Worm (Caenorhabditis elegans) whole organism, L1 larva: ENCODE results near the gene M195.2.
A peak's percentile ranks its signal among the peaks of the same experiment; 100 is the strongest.

Experiments
- C04F5.9 ChIP-seq: sonication (generic microtip); optimal IDR thresholded peaks from 2 replicates; lab custom pipeline; 2016; ENCODE audit warnings: missing genetic modification characterization, missing compliant biosample characterization
- C16A3.4 ChIP-seq: fragments of 150-350 bp; optimal IDR thresholded peaks from 2 replicates; lab custom pipeline; 2014; ENCODE audit warnings: missing biosample characterization, missing genetic modification characterization
- aha-1 ChIP-seq: fragments of 150-350 bp; optimal IDR thresholded peaks from 2 replicates; lab custom pipeline; 2014; ENCODE audit warnings: missing biosample characterization, missing genetic modification characterization
- aly-2 ChIP-seq: fragments of 150-350 bp; optimal IDR thresholded peaks from 2 replicates; lab custom pipeline; 2014; ENCODE audit warnings: missing biosample characterization, missing genetic modification characterization
- blmp-1 ChIP-seq: fragments of 150-350 bp; optimal IDR thresholded peaks from 2 replicates; lab custom pipeline; 2014; ENCODE audit warnings: missing biosample characterization, missing genetic modification characterization
- ceh-82 ChIP-seq, 3 experiments: fragments of 150-350 bp in 1 of 3; sonication (generic microtip) in 2 of 3; optimal IDR thresholded peaks; 2 replicates each; lab custom pipeline; 2014 to 2017; ENCODE audit warnings: missing biosample characterization in 3 of 3, missing genetic modification characterization in 3 of 3
- ces-1 ChIP-seq: fragments of 150-350 bp; optimal IDR thresholded peaks from 2 replicates; lab custom pipeline; 2014; ENCODE audit warnings: missing biosample characterization, missing genetic modification reagents, missing genetic modification characterization
- dpl-1 ChIP-seq, 3 experiments: fragments of 150-350 bp in 2 of 3; sonication (generic microtip) in 1 of 3; optimal IDR thresholded peaks; 2 replicates each; lab custom pipeline; 2014 to 2017; ENCODE audit warnings: missing biosample characterization in 3 of 3, missing genetic modification characterization in 3 of 3, missing genetic modification reagents in 3 of 3
- efl-1 ChIP-seq, 4 experiments: fragments of 150-350 bp; optimal IDR thresholded peaks in 3 of 4; peaks in 1 of 4; 1 replicate in 1 of 4; 2 replicates in 3 of 4; lab custom pipeline; 2014; ENCODE audit warnings: missing biosample characterization in 2 of 4, missing genetic modification characterization in 2 of 4, missing genetic modification reagents in 2 of 4
- efl-3 ChIP-seq: fragments of 200-800 bp; sonication (Bioruptor generic); optimal IDR thresholded peaks from 2 replicates; lab custom pipeline; 2018; ENCODE audit warnings: mild to moderate bottlenecking, missing genetic modification characterization, missing compliant biosample characterization
- egl-13 ChIP-seq: sonication (generic microtip); optimal IDR thresholded peaks from 2 replicates; lab custom pipeline; 2016; ENCODE audit warnings: missing genotype, missing genetic modification reagents, missing genetic modification characterization, missing compliant biosample characterization
- egl-27 ChIP-seq, 2 experiments: fragments of 150-350 bp in 1 of 2; sonication (generic microtip); optimal IDR thresholded peaks; 3 replicates each; lab custom pipeline; 2017 to 2018; ENCODE audit warnings: missing biosample characterization in 2 of 2, missing genetic modification characterization in 2 of 2, missing genetic modification reagents in 2 of 2
- fkh-10 ChIP-seq: sonication (generic microtip); optimal IDR thresholded peaks from 2 replicates; lab custom pipeline; 2017; ENCODE audit warnings: missing biosample characterization, missing genetic modification reagents, missing genetic modification characterization
- grh-1 ChIP-seq: fragments of 200-800 bp; sonication (Bioruptor generic); IDR thresholded peaks from 2 replicates; pipeline ENCODE4 v1.3.6; 2022; ENCODE audit warnings: missing genetic modification reagents, missing genetic modification characterization, missing compliant biosample characterization
- hpl-2 ChIP-seq: fragments of 150-350 bp; optimal IDR thresholded peaks from 2 replicates; lab custom pipeline; 2014; ENCODE audit warnings: missing biosample characterization, missing genetic modification reagents, missing genetic modification characterization
- irx-1 ChIP-seq: sonication (generic microtip); optimal IDR thresholded peaks from 2 replicates; lab custom pipeline; 2016; ENCODE audit warnings: missing genetic modification characterization, missing compliant biosample characterization
- isw-1 ChIP-seq: fragments of 200-800 bp; sonication (Bioruptor generic); IDR thresholded peaks from 2 replicates; pipeline ENCODE4 v1.3.6; 2022; ENCODE audit warnings: missing genetic modification characterization, missing compliant biosample characterization
- jun-1 ChIP-seq: fragments of 150-350 bp; optimal IDR thresholded peaks from 2 replicates; lab custom pipeline; 2014; ENCODE audit warnings: missing biosample characterization, missing genetic modification reagents, missing genetic modification characterization
- lin-14 ChIP-seq: fragments of 200-800 bp; sonication (Bioruptor generic); optimal IDR thresholded peaks from 2 replicates; lab custom pipeline; 2018; ENCODE audit warnings: mild to moderate bottlenecking, missing genetic modification characterization, moderate library complexity, missing compliant biosample characterization
- lsy-2 ChIP-seq, 2 experiments: fragments of 150-350 bp; optimal IDR thresholded peaks; 2 replicates each; lab custom pipeline; 2014; ENCODE audit warnings: missing biosample characterization in 2 of 2, missing genetic modification characterization in 2 of 2
- mdl-1 ChIP-seq, 2 experiments: fragments of 150-350 bp; optimal IDR thresholded peaks; 2 replicates each; lab custom pipeline; 2014 to 2017; ENCODE audit warnings: missing biosample characterization in 2 of 2, missing genetic modification characterization in 2 of 2, inconsistent platforms in 1 of 2
- mef-2 ChIP-seq: fragments of 150-350 bp; optimal IDR thresholded peaks from 2 replicates; lab custom pipeline; 2014; ENCODE audit warnings: missing biosample characterization, missing genetic modification characterization
- nhr-12 ChIP-seq: sonication (generic microtip); optimal IDR thresholded peaks from 2 replicates; lab custom pipeline; 2017; ENCODE audit warnings: missing biosample characterization, missing genetic modification characterization
- nhr-19 ChIP-seq: fragments of 200-800 bp; sonication (Bioruptor generic); conservative IDR thresholded peaks from 2 replicates; pipeline ENCODE4 v1.3.6; 2022; ENCODE audit warnings: missing genetic modification characterization, missing compliant biosample characterization
- nhr-20 ChIP-seq: sonication (generic microtip); optimal IDR thresholded peaks from 2 replicates; lab custom pipeline; 2016; ENCODE audit warnings: mild to moderate bottlenecking, missing genetic modification characterization, missing compliant biosample characterization
- nhr-237 ChIP-seq: fragments of 150-350 bp; optimal IDR thresholded peaks from 2 replicates; lab custom pipeline; 2014; ENCODE audit warnings: missing biosample characterization, missing genetic modification characterization
- nhr-71 ChIP-seq: sonication (generic microtip); optimal IDR thresholded peaks from 2 replicates; lab custom pipeline; 2016; ENCODE audit warnings: mild to moderate bottlenecking, missing genetic modification characterization, moderate library complexity, missing compliant biosample characterization
- nhr-76 ChIP-seq: sonication (generic microtip); optimal IDR thresholded peaks from 2 replicates; lab custom pipeline; 2017; ENCODE audit warnings: missing biosample characterization, missing genetic modification characterization
- nhr-77 ChIP-seq: fragments of 150-350 bp; optimal IDR thresholded peaks from 2 replicates; lab custom pipeline; 2014; ENCODE audit warnings: missing biosample characterization, missing genetic modification characterization
- nhr-84 ChIP-seq: sonication (generic microtip); optimal IDR thresholded peaks from 2 replicates; lab custom pipeline; 2017; ENCODE audit warnings: missing biosample characterization, missing genetic modification characterization
- snpc-4 ChIP-seq: fragments of 150-350 bp; optimal IDR thresholded peaks from 2 replicates; lab custom pipeline; 2014; ENCODE audit warnings: missing biosample characterization, missing genetic modification characterization
- sup-37 ChIP-seq: fragments of 200-800 bp; sonication (Bioruptor generic); optimal IDR thresholded peaks from 2 replicates; lab custom pipeline; 2018; ENCODE audit warnings: mild to moderate bottlenecking, missing genetic modification characterization, missing compliant biosample characterization
- unc-98 ChIP-seq: fragments of 200-800 bp; sonication (Bioruptor generic); IDR thresholded peaks from 2 replicates; pipeline ENCODE4 v1.3.6; 2022; ENCODE audit warnings: missing genetic modification characterization, missing compliant biosample characterization
- vab-15 ChIP-seq: sonication (generic microtip); optimal IDR thresholded peaks from 2 replicates; lab custom pipeline; 2017; ENCODE audit warnings: missing genotype, mild to moderate bottlenecking, missing genetic modification characterization, missing compliant biosample characterization
- xbp-1 ChIP-seq: sonication (generic microtip); optimal IDR thresholded peaks from 2 replicates; lab custom pipeline; 2016; ENCODE audit warnings: missing genetic modification characterization, missing compliant biosample characterization
- zip-4 ChIP-seq: fragments of 200-800 bp; sonication (Bioruptor generic); optimal IDR thresholded peaks from 2 replicates; lab custom pipeline; 2018; ENCODE audit warnings: mild to moderate bottlenecking, missing genetic modification characterization, moderate library complexity, missing compliant biosample characterization
- ztf-11 ChIP-seq, 2 experiments: sonication (generic microtip); optimal IDR thresholded peaks; 2 replicates each; lab custom pipeline; 2016 to 2017; ENCODE audit warnings: missing genetic modification characterization in 2 of 2, missing biosample characterization in 1 of 2, missing compliant biosample characterization in 1 of 2
- ztf-4 ChIP-seq: fragments of 150-350 bp; optimal IDR thresholded peaks from 2 replicates; lab custom pipeline; 2014; ENCODE audit warnings: missing biosample characterization, missing genetic modification characterization

The M195.2 gene

DNA sequence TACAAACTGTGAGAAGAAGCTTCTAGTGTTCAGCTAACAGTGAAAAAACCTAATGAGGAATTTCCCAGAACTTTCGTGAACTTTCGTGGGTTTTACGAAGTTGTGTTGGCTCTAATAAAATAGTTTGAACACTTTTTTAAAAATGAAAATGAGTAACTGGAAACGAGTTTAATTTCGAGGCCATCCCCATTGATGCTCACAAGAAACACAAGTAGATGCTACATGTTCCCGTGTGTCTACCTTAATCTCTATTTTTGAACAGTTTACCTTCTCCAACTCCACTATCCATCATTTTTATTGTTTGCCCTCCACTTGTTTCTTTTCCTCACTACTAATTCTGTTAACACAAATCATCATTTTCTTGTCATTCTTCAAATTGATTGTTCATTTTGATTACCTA, 26.9 kb upstream of the M195.2 start, which contains the start of gene C26D10.7:
Gene C26D10.7, plus strand, starts transcription at position 301 of the 400 bp plus-strand sequence.
- no peak for TF ChIP-seq unc-98 (GFP tag; lab: Robert Waterston, UW)
- TF ChIP-seq ztf-4 (tag; lab: Kevin White, UChicago) = no peak
- TF ChIP-seq ztf-11 (tag; optimal IDR thresholded peaks at IDR 0.05; lab: Kevin White, UChicago) = no peak
- no peak for TF ChIP-seq nhr-237 (tag; lab: Kevin White, UChicago)
- TF ChIP-seq nhr-76 (tag; lab: Kevin White, UChicago) = no peak
- TF ChIP-seq lin-14 = no peak
- no peak for TF ChIP-seq irx-1 (tag; lab: Kevin White, UChicago)
- TF ChIP-seq dpl-1 (GFP tag; optimal IDR thresholded peaks at IDR 0.05; lab: Kevin White, UChicago) = no peak
- TF ChIP-seq efl-1 (optimal IDR thresholded peaks at IDR 0.05; lab: Kevin White, UChicago) = no peak
- no peak for TF ChIP-seq efl-1 (GFP tag; optimal IDR thresholded peaks at IDR 0.05 in 1 of 2; lab: Kevin White, UChicago)
- no peak for TF ChIP-seq lsy-2 (tag; optimal IDR thresholded peaks at IDR 0.05; lab: Kevin White, UChicago)
- no peak for TF ChIP-seq hpl-2
- no peak for TF ChIP-seq nhr-12 (tag; lab: Kevin White, UChicago)
- no peak for TF ChIP-seq grh-1 (GFP tag; lab: Robert Waterston, UW)

DNA sequence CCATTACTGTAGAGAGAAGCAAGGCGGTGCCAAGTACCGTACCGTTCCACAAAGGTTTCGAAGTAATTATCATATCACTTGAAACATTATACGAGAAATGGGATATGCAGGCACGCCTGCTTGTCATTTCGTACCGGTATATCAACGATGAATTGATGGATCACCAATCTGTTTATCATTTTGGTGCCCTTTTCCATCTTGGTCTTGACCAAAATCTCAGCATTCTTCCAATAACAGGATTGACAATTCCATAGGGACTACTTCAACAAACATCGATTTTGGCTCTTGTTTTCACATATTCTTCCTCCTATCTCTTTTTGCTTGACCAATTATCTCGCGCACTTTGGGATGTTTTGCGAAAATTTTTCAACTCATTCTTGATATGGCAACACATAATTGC, 21.4 kb upstream of the M195.2 start:
- no peak for TF ChIP-seq ces-1 (GFP tag; lab: Kevin White, UChicago)

DNA sequence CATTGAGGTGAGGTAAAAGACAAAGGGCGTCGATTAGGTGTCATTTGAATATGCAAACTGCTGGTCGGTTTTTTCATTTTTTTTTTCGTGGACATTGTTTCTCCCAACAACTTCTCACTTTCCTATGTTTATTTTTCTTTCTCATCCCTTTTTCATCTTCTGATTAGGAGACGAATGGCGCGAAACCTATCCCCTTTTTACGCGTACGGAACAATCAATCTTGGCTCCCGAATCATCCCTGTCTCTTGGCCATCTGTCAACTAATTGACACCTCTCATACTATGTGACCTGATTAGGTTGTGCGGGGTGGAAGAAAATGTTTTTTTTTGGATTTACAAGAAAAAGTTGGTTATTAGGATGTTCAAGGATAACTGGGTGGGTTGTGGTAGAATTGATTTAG, 15.8 kb upstream of the M195.2 start:
- TF ChIP-seq nhr-20 (tag; lab: Kevin White, UChicago) = no peak
- no peak for TF ChIP-seq zip-4 (GFP tag; lab: Kevin White, UChicago)
- no peak for TF ChIP-seq nhr-71 (tag; lab: Kevin White, UChicago)
- no peak for TF ChIP-seq snpc-4 (tag; lab: Kevin White, UChicago)
- no peak for TF ChIP-seq mdl-1 (tag; optimal IDR thresholded peaks at IDR 0.05; lab: Kevin White, UChicago)
- TF ChIP-seq blmp-1 (tag; lab: Kevin White, UChicago) = peak; percentile 75
- TF ChIP-seq, all 84 proteins: peak for 1

DNA sequence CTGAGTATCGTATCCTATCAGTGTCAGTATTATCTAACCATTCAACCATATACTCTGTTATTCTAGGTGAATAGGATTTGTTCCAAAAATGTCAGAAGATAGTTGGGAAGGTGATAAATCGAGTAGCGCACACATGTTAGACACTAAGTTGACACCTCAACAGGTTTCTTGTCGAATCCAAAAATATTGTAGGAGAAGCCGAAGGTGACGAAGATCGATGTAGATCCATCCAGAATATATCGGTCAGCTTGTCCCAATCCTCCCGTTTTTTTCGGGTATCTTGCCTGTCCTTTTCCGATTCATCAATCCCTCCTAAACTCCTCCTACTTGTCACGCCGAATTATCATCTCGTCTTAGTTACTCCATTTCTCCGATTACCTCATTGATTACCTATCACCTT, 14.9 kb upstream of the M195.2 start:
- TF ChIP-seq blmp-1 (tag; lab: Kevin White, UChicago) = peak; percentile 37
- no peak for TF ChIP-seq efl-1 (optimal IDR thresholded peaks at IDR 0.05; lab: Kevin White, UChicago)
- peak in 1 of 2 experiments; percentile 30 for TF ChIP-seq efl-1 (GFP tag; optimal IDR thresholded peaks at IDR 0.05 in 1 of 2; lab: Kevin White, UChicago)
- TF ChIP-seq aha-1 (tag; lab: Kevin White, UChicago) = no peak
- TF ChIP-seq grh-1 (GFP tag; lab: Robert Waterston, UW) = no peak
- TF ChIP-seq ceh-82 (tag; optimal IDR thresholded peaks at IDR 0.05; lab: Kevin White, UChicago) = no peak
- TF ChIP-seq jun-1 (tag; lab: Kevin White, UChicago) = no peak
- no peak for TF ChIP-seq C04F5.9 (tag; lab: Kevin White, UChicago)
- no peak for TF ChIP-seq egl-13

DNA sequence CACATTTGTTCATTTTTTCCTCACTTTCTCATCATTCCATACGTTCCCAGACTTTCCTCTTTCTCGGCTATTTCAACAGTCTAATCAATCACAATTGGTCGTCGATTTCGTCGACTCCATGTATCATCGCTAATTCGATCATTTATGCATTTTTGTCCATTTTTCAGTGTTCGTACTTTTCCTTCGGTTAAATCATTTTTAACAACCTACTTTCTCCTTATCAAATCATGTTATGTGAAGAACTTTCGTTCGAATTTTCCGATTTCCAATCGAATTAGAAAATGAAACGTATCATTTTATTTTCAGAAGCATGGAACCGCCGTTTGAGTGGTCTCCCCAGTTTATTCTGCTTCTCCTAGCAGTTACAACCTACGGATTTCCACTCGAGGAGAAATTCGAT, 14.2 kb upstream of the M195.2 start, which contains the start of gene eff-1:
Gene eff-1, plus strand, starts transcription at position 301 of the 400 bp plus-strand sequence.
- TF ChIP-seq efl-1 (optimal IDR thresholded peaks at IDR 0.05; lab: Kevin White, UChicago) (no peak), efl-1 (GFP tag; optimal IDR thresholded peaks at IDR 0.05 in 1 of 2; lab: Kevin White, UChicago) (peak in 1 of 2 experiments; percentile 50), xbp-1 (no peak)

DNA sequence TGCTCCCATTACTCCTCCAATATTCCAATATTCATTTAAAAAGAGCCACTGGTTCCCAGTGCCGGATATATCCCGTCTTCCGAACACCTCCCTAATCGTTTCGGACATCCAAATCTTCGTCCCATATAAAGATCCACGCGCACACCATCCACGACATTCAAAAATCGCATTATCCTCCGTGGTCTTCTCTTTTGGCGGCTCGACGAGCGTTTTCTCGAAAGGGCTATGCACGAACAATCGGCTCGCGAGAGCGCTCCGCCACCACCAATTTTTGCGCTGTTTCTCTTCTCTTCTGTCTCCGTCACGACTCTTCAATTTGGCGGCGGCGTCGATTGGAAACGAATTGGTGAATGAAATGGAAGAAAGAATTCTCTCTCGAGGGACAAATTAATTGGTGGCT, 7.3 kb upstream of the M195.2 start:
- TF ChIP-seq lin-14 = peak; percentile 32
- no peak for TF ChIP-seq nhr-77 (tag; lab: Kevin White, UChicago)

DNA sequence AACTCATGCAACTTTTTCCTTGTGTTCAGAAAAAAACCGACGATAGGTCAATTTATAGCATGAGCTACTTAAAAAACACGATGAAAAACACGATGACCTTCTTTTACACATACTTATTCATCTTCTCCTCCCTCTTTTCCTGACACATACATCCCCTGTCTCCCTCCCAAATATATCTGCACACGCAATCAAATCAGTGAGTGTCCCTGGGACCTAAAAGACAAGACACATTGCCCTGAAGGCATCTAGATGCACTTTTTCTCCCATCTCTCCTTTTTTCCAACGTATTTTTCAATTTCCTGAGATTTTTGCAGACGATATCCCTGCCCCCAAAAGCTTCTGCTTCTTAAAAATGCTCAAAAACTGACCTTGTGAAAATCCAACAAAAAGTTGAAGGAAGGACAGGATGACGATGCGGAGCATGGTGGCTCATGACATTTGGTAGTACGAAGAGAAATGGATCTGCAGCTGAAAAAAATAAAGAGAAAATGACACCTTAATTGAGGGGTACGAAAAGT, 6.3 kb upstream of the M195.2 start, which contains the start of gene C26D10.6:
Gene C26D10.6, minus strand, starts transcription at position 468 of the 518 bp plus-strand sequence.
- TF ChIP-seq aly-2 (tag; lab: Kevin White, UChicago) (no peak), dpl-1 (GFP tag; optimal IDR thresholded peaks at IDR 0.05; lab: Kevin White, UChicago) (no peak), nhr-19 (GFP tag; lab: Robert Waterston, UW) (no peak), efl-1 (optimal IDR thresholded peaks at IDR 0.05; lab: Kevin White, UChicago) (no peak), efl-1 (GFP tag; optimal IDR thresholded peaks at IDR 0.05 in 1 of 2; lab: Kevin White, UChicago) (peak in 1 of 2 experiments; percentile 48), egl-27 (tag; optimal IDR thresholded peaks at IDR 0.05; lab: Kevin White, UChicago) (no peak), mef-2 (no peak), isw-1 (no peak), sup-37 (no peak), lin-14 (peak; percentile 32), mdl-1 (tag; optimal IDR thresholded peaks at IDR 0.05; lab: Kevin White, UChicago) (no peak), nhr-76 (tag; lab: Kevin White, UChicago) (no peak), zip-4 (GFP tag; lab: Kevin White, UChicago) (no peak), efl-3 (GFP tag; lab: Kevin White, UChicago) (no peak), vab-15 (tag; lab: Kevin White, UChicago) (no peak), nhr-84 (tag; lab: Kevin White, UChicago) (no peak), nhr-20 (tag; lab: Kevin White, UChicago) (no peak), C16A3.4 (tag; lab: Kevin White, UChicago) (no peak), unc-98 (GFP tag; lab: Robert Waterston, UW) (no peak), fkh-10 (GFP tag; lab: Kevin White, UChicago) (peak; percentile 11), ceh-82 (tag; optimal IDR thresholded peaks at IDR 0.05; lab: Kevin White, UChicago) (no peak)
